Worm (Caenorhabditis elegans) whole organism, mixed stage, embryonic: ENCODE measurements around the gene C48B4.3.

Source experiments
- mep-1 ChIP-seq: fragments of 150-350 bp; optimal IDR thresholded peaks from 2 replicates; lab custom pipeline; 2017; ENCODE audit warnings: missing biosample characterization, missing genetic modification reagents, missing genetic modification characterization, inconsistent platforms
- unc-39 ChIP-seq: fragments of 150-350 bp; optimal IDR thresholded peaks from 2 replicates; lab custom pipeline; 2014; ENCODE audit warnings: missing biosample characterization, missing genetic modification characterization

DNA sequence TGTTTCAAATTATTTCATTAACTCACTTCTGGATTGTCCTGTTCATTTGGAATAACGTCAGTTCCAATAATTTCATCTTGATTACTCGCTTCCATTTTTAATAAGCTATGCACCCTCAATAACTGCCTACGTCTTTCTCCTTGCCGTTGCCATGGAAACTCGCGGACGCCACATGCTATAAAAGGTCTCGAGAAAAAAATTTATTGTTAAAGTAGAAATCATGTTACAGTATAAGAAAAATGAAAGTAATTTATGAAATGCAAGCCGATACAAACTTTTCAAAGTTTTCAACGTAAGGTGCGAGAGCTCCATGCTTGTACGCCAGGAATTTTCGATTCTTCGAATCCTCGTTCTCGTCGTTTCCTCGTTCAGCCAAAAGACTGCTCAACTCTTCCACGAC lies 29.9 kb upstream of the C48B4.3 start, which contains the start of gene bbs-4:
- TF ChIP-seq unc-39 (tag; lab: Kevin White, UChicago) (no peak), mep-1 (tag; lab: Kevin White, UChicago) (no peak)
